Fruit fly (Drosophila melanogaster) whole organism, embryonic: ENCODE measurements around the gene Acp63F.

Source experiments
- Antp ChIP-seq: fragments of 200-800 bp; sonication (Bioruptor generic); optimal IDR thresholded peaks from 3 replicates; lab custom pipeline; 2016; ENCODE audit warnings: missing biosample characterization, missing genetic modification characterization
- Asciz ChIP-seq: fragments of 200-800 bp; sonication (Bioruptor generic); optimal IDR thresholded peaks from 2 replicates; lab custom pipeline; 2017; ENCODE audit warnings: missing biosample characterization, mild to moderate bottlenecking, missing genetic modification characterization, missing genetic modification reagents
- Awh ChIP-seq: fragments of 200-800 bp; sonication (Bioruptor generic); IDR thresholded peaks from 2 replicates; pipeline ENCODE4, ENCODE4 v1.3.6; 2022; ENCODE audit warnings: missing biosample characterization, missing genetic modification characterization
- CG1529 ChIP-seq: fragments of 200-800 bp; sonication (Bioruptor generic); optimal IDR thresholded peaks from 3 replicates; lab custom pipeline; 2018; ENCODE audit warnings: missing biosample characterization, missing genetic modification characterization
- CG3163 ChIP-seq: fragments of 200-800 bp; sonication (Bioruptor generic); optimal IDR thresholded peaks from 3 replicates; lab custom pipeline; 2016; ENCODE audit warnings: missing biosample characterization, missing genetic modification characterization
- CG33213 ChIP-seq: fragments of 200-800 bp; sonication (Bioruptor generic); optimal IDR thresholded peaks from 3 replicates; lab custom pipeline; 2016; ENCODE audit warnings: missing biosample characterization, missing genetic modification characterization
- CG3407 ChIP-seq: fragments of 200-800 bp; sonication (Bioruptor generic); optimal IDR thresholded peaks from 2 replicates; lab custom pipeline; 2018; ENCODE audit warnings: missing biosample characterization, mild to moderate bottlenecking, missing genetic modification characterization
- CG42726 ChIP-seq: fragments of 200-800 bp; sonication (Bioruptor generic); IDR thresholded peaks from 2 replicates; pipeline ENCODE4 v1.3.6; 2022; ENCODE audit warnings: missing biosample characterization, missing genetic modification characterization; ENCODE audit not compliant: partially characterized antibody
- CG5180 ChIP-seq: fragments of 200-800 bp; sonication (Bioruptor generic); optimal IDR thresholded peaks from 3 replicates; lab custom pipeline; 2017; ENCODE audit warnings: missing biosample characterization, missing genetic modification characterization, mild to moderate bottlenecking, moderate library complexity, missing genetic modification reagents
- CG6272 ChIP-seq: fragments of 200-800 bp; sonication (Bioruptor generic); IDR thresholded peaks from 2 replicates; pipeline ENCODE4 v1.3.6; 2022; ENCODE audit warnings: missing biosample characterization, missing genetic modification characterization
- CG7786 ChIP-seq: fragments of 200-800 bp; sonication (Bioruptor generic); optimal IDR thresholded peaks from 2 replicates; lab custom pipeline; 2016; ENCODE audit warnings: missing biosample characterization, missing genetic modification characterization
- CG8478 ChIP-seq: fragments of >200 bp; optimal IDR thresholded peaks from 2 replicates; lab custom pipeline; 2018
- CG8765 ChIP-seq: fragments of 200-800 bp; sonication (Bioruptor generic); IDR thresholded peaks from 2 replicates; pipeline ENCODE4 v1.3.6; 2022; ENCODE audit warnings: missing biosample characterization, missing genetic modification characterization
- CG9609 ChIP-seq: fragments of 200-800 bp; sonication (Bioruptor generic); optimal IDR thresholded peaks from 3 replicates; lab custom pipeline; 2016; ENCODE audit warnings: missing biosample characterization, missing genetic modification characterization
- Chrac-16 ChIP-seq: fragments of 200-800 bp; sonication (Bioruptor generic); optimal IDR thresholded peaks from 3 replicates; lab custom pipeline; 2016; ENCODE audit warnings: missing biosample characterization, missing genetic modification characterization
- Gug ChIP-seq: fragments of 200-800 bp; sonication (Bioruptor generic); IDR thresholded peaks from 4 replicates; pipeline ENCODE4 v1.3.6; 2022; ENCODE audit warnings: missing biosample characterization, missing genetic modification characterization
- HLH3B ChIP-seq: fragments of 200-800 bp; sonication (Bioruptor generic); IDR thresholded peaks from 2 replicates; pipeline ENCODE4 v1.3.6; 2022; ENCODE audit warnings: missing biosample characterization, missing genetic modification characterization
- Hey ChIP-seq: fragments of 200-800 bp; sonication (Bioruptor generic); optimal IDR thresholded peaks from 3 replicates; lab custom pipeline; 2018; ENCODE audit warnings: missing biosample characterization, mild to moderate bottlenecking, missing genetic modification characterization
- HmgZ ChIP-seq: fragments of 200-800 bp; sonication (Bioruptor generic); optimal IDR thresholded peaks from 2 replicates; lab custom pipeline; 2018; ENCODE audit warnings: missing biosample characterization, mild to moderate bottlenecking, missing genetic modification characterization
- Hmr ChIP-seq: fragments of 200-800 bp; sonication (Bioruptor generic); optimal IDR thresholded peaks from 3 replicates; lab custom pipeline; 2017; ENCODE audit warnings: mild to moderate bottlenecking, missing biosample characterization, missing genetic modification reagents, missing genetic modification characterization
- Med ChIP-seq: fragments of 200-800 bp; sonication (Bioruptor generic); peaks from one replicate; lab custom pipeline; 2016; ENCODE audit warnings: missing biosample characterization, missing genetic modification characterization, mild to moderate bottlenecking, inconsistent platforms, moderate library complexity
- PHDP ChIP-seq: fragments of 200-800 bp; sonication (Bioruptor generic); optimal IDR thresholded peaks from 3 replicates; lab custom pipeline; 2018; ENCODE audit warnings: missing biosample characterization, mild to moderate bottlenecking, missing genetic modification characterization, moderate library complexity
- Poxn ChIP-seq: fragments of 200-800 bp; sonication (Bioruptor generic); IDR thresholded peaks from 2 replicates; pipeline ENCODE4 v1.3.6; 2022; ENCODE audit warnings: missing biosample characterization, missing genetic modification characterization
- Rfx ChIP-seq: fragments of 200-800 bp; sonication (Bioruptor generic); IDR thresholded peaks from 2 replicates; pipeline ENCODE4 v1.3.6; 2022; ENCODE audit warnings: missing biosample characterization, missing genetic modification characterization
- Usf ChIP-seq: fragments of 200-800 bp; sonication (Bioruptor generic); optimal IDR thresholded peaks from 2 replicates; lab custom pipeline; 2017; ENCODE audit warnings: missing genotype, missing biosample characterization, missing genetic modification characterization
- ash1 ChIP-seq: fragments of 200-800 bp; sonication (Bioruptor generic); optimal IDR thresholded peaks from 2 replicates; lab custom pipeline; 2018; ENCODE audit warnings: missing biosample characterization, mild to moderate bottlenecking, missing genetic modification characterization
- bigmax ChIP-seq: fragments of 200-800 bp; sonication (Bioruptor generic); optimal IDR thresholded peaks from 2 replicates; lab custom pipeline; 2018; ENCODE audit warnings: missing biosample characterization, mild to moderate bottlenecking, missing genetic modification characterization
- bsh ChIP-seq, 2 experiments: fragments of 200-800 bp; sonication (Bioruptor generic); optimal IDR thresholded peaks; 2 replicates each; lab custom pipeline; 2017 to 2018; ENCODE audit warnings: mild to moderate bottlenecking in 2 of 2, missing biosample characterization in 2 of 2, missing genetic modification characterization in 2 of 2, moderate library complexity in 1 of 2
- chn ChIP-seq: fragments of 200-800 bp; sonication (Bioruptor generic); optimal IDR thresholded peaks from 2 replicates; lab custom pipeline; 2016; ENCODE audit warnings: missing biosample characterization, missing genetic modification characterization
- cwo ChIP-seq: fragments of 200-800 bp; sonication (Bioruptor generic); optimal IDR thresholded peaks from 3 replicates; lab custom pipeline; 2017; ENCODE audit warnings: missing biosample characterization, missing genetic modification characterization, mild to moderate bottlenecking, moderate library complexity, missing genetic modification reagents
- dmrt11E ChIP-seq: fragments of 200-800 bp; sonication (Bioruptor generic); optimal IDR thresholded peaks from 3 replicates; lab custom pipeline; 2018; ENCODE audit warnings: missing biosample characterization, mild to moderate bottlenecking, missing genetic modification characterization, moderate library complexity
- en ChIP-seq: fragments of 200-800 bp; sonication (Bioruptor generic); optimal IDR thresholded peaks from 2 replicates; lab custom pipeline; 2016; ENCODE audit warnings: missing biosample characterization, missing genetic modification characterization
- fd3F ChIP-seq: fragments of 200-800 bp; sonication (Bioruptor generic); optimal IDR thresholded peaks from 2 replicates; lab custom pipeline; 2018; ENCODE audit warnings: missing biosample characterization, mild to moderate bottlenecking, missing genetic modification characterization, moderate library complexity
- fd64A ChIP-seq: fragments of 200-800 bp; sonication (Bioruptor generic); optimal IDR thresholded peaks from 3 replicates; lab custom pipeline; 2018; ENCODE audit warnings: missing biosample characterization, mild to moderate bottlenecking, missing genetic modification characterization
- lab ChIP-seq: fragments of 200-800 bp; sonication (Bioruptor generic); optimal IDR thresholded peaks from 3 replicates; lab custom pipeline; 2017; ENCODE audit warnings: missing biosample characterization, missing genetic modification characterization, mild to moderate bottlenecking, moderate library complexity, missing genetic modification reagents
- odd ChIP-seq: fragments of 200-800 bp; sonication (Bioruptor generic); optimal IDR thresholded peaks from 2 replicates; lab custom pipeline; 2017; ENCODE audit warnings: missing biosample characterization, mild to moderate bottlenecking, missing genetic modification characterization
- pan ChIP-seq, 4 experiments: fragments of >200 bp in 3 of 4; fragments of 200-800 bp in 1 of 4; sonication (Bioruptor generic) in 1 of 4; optimal IDR thresholded peaks in 3 of 4; IDR thresholded peaks in 1 of 4; 2 replicates each; pipeline versions ENCODE4 v1.3.6 to Lab custom; 2017 to 2022; ENCODE audit warnings: missing biosample characterization in 2 of 4, missing genetic modification characterization in 2 of 4, mixed read lengths in 1 of 4
- row ChIP-seq: fragments of 200-800 bp; sonication (Bioruptor generic); IDR thresholded peaks from 3 replicates; pipeline ENCODE4 v1.3.6; 2022; ENCODE audit warnings: missing biosample characterization, missing genetic modification characterization
- run ChIP-seq: fragments of 200-800 bp; sonication (Bioruptor generic); optimal IDR thresholded peaks from 3 replicates; lab custom pipeline; 2018; ENCODE audit warnings: missing biosample characterization, mild to moderate bottlenecking, missing genetic modification characterization
- sd ChIP-seq: fragments of 200-800 bp; sonication (Bioruptor generic); optimal IDR thresholded peaks from 3 replicates; lab custom pipeline; 2018; ENCODE audit warnings: missing biosample characterization, mild to moderate bottlenecking, missing genetic modification characterization, moderate library complexity
- sens ChIP-seq: fragments of 200-800 bp; sonication (Bioruptor generic); peaks from one replicate; lab custom pipeline; 2016; ENCODE audit warnings: missing biosample characterization, missing genetic modification characterization
- slou ChIP-seq: fragments of 200-800 bp; sonication (Bioruptor generic); optimal IDR thresholded peaks from 3 replicates; lab custom pipeline; 2016; ENCODE audit warnings: missing biosample characterization, missing genetic modification characterization
- stc ChIP-seq: fragments of 200-800 bp; sonication (Bioruptor generic); IDR thresholded peaks from 2 replicates; pipeline ENCODE4 v1.3.6; 2022; ENCODE audit warnings: missing biosample characterization, missing genetic modification characterization
- tap ChIP-seq: fragments of 200-800 bp; optimal IDR thresholded peaks from 3 replicates; lab custom pipeline; 2019; ENCODE audit warnings: missing biosample characterization, mild to moderate bottlenecking, missing genetic modification characterization, moderate library complexity
- trh ChIP-seq: fragments of 200-800 bp; sonication (Bioruptor generic); optimal IDR thresholded peaks from 2 replicates; lab custom pipeline; 2016; ENCODE audit warnings: missing biosample characterization, missing genetic modification characterization
- wdn ChIP-seq: fragments of 200-800 bp; sonication (Bioruptor generic); IDR thresholded peaks from 2 replicates; pipeline ENCODE4 v1.3.6; 2022; ENCODE audit warnings: missing biosample characterization, missing genetic modification characterization
- wek ChIP-seq: fragments of 200-800 bp; sonication (Bioruptor generic); optimal IDR thresholded peaks from 3 replicates; lab custom pipeline; 2018; ENCODE audit warnings: missing biosample characterization, mild to moderate bottlenecking, missing genetic modification characterization, moderate library complexity

Acp63F gene

DNA sequence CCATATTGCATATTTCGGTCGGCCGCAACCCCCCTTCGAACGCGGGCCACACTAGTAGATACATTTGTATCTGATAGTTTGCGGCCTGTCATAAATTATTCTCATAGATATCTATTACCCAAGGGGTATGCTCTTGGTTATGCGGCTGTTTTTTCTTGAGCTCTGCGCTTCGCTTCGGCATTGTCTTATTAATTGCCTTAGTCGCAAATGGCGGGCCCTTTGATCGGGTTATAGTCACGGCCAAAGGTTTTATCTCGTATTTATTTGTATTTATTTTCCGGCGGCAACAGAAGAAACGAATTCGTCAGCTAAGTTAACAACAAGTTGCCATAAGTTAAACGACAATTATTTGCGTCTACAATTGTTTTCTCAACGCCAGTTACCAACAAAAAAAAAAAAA lies 39.9 kb upstream of the Acp63F start:
- TF ChIP-seq Asciz (GFP tag; lab: Kevin White, UChicago) (no peak), PHDP (tag; lab: Kevin White, UChicago) (peak; percentile 9), Rfx (GFP tag; lab: Robert Waterston, UW) (peak; percentile 17; the same call in 1 of the 2 replicates), run (tag; lab: Kevin White, UChicago) (no peak), Med (GFP tag; lab: Kevin White, UChicago) (peak; percentile 62), Hmr (GFP tag; lab: Kevin White, UChicago) (peak; percentile 10), sens (GFP tag; lab: Kevin White, UChicago) (peak; percentile 53), CG1529 (GFP tag; lab: Kevin White, UChicago) (no peak), pan (optimal IDR thresholded peaks at IDR 0.05; lab: Kevin White, UChicago) (no peak), pan (GFP tag; optimal IDR thresholded peaks at IDR 0.05 in 1 of 2, IDR thresholded peaks at IDR 0.05 in 1 of 2) (peak in 1 of 2 experiments; percentile 51), Awh (GFP tag; lab: Robert Waterston, UW) (peak; percentile 82), sd (tag; lab: Kevin White, UChicago) (peak; percentile 41), stc (GFP tag; lab: Robert Waterston, UW) (0 out of 2 replicates have a peak, but pooled peaks have one; percentile 13)
- TF ChIP-seq, all 482 proteins: peak for 9

DNA sequence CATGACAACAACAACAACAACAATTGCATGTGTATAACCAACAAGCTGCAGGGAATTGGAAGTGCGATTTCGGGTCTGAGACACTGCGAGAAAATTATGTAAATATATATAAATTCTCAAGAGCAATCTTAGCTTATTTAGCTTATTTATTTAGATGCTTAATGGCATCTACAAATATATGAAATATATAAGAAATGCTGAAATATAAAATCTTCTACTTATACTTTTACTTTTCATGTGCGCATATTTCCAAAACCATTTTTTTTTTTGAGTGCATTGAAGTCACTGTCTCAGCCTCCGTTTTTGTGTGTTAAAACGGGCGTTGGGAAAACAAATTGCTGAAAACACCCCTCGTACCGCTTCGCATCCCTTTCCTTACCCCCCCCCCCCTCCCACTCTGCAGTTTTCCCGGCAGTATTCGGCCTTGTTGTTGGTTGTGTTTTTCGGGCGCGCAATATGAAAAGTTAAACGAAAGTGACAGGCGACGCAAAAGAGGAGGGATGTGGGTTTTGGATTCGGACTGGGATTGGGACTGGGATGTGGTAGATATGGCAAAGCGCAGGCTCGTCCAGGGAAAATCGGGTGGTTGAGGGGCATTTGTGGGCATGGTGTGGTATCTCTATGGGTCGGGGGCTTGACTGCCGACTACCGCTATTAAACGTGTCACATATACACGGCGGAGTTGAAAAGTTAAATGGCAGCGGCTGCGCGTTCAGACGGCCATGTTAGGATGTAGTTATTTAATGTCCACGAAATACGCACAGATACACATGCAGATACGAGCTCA lies 39.2 kb upstream of the Acp63F start:
- TF ChIP-seq en (GFP tag; lab: Kevin White, UChicago) (no peak), CG9609 (GFP tag; lab: Kevin White, UChicago) (no peak), Gug (GFP tag; lab: Robert Waterston, UW) (no peak), PHDP (tag; lab: Kevin White, UChicago) (peak; percentile 60), chn (GFP tag; lab: Kevin White, UChicago) (peak; percentile 11), wdn (GFP tag; lab: Robert Waterston, UW) (no peak), Antp (GFP tag; lab: Kevin White, UChicago) (no peak), trh (GFP tag; lab: Kevin White, UChicago) (no peak), CG7786 (no peak), bsh (GFP tag; optimal IDR thresholded peaks at IDR 0.05; lab: Kevin White, UChicago) (peak in 1 of 2 experiments; percentile 82), CG3163 (GFP tag; lab: Kevin White, UChicago) (no peak), Chrac-16 (GFP tag; lab: Kevin White, UChicago) (peak; percentile 48), Usf (peak; percentile 8), CG5180 (GFP tag; lab: Kevin White, UChicago) (peak; percentile 37), Hey (tag; lab: Kevin White, UChicago) (no peak), lab (GFP tag; lab: Kevin White, UChicago) (peak; percentile 8), Poxn (GFP tag; lab: Robert Waterston, UW) (no peak), HLH3B (GFP tag; lab: Robert Waterston, UW) (peak; percentile 60), fd3F (GFP tag; lab: Kevin White, UChicago) (no peak), CG6272 (GFP tag; lab: Robert Waterston, UW) (no peak), odd (peak; percentile 19), CG8478 (no peak), bigmax (GFP tag; lab: Kevin White, UChicago) (no peak), ash1 (GFP tag; lab: Kevin White, UChicago) (no peak), cwo (GFP tag; lab: Kevin White, UChicago) (no peak), wek (GFP tag; lab: Kevin White, UChicago) (no peak), dmrt11E (tag; lab: Kevin White, UChicago) (peak; percentile 90), fd64A (GFP tag; lab: Kevin White, UChicago) (no peak), slou (GFP tag; lab: Kevin White, UChicago) (no peak), CG3407 (GFP tag; lab: Kevin White, UChicago) (peak; percentile 43), row (GFP tag; lab: Robert Waterston, UW) (peak; percentile 76), HmgZ (no peak), CG8765 (GFP tag; lab: Robert Waterston, UW) (no peak; the same call in 1 of the 2 replicates), CG33213 (no peak), tap (tag; lab: Kevin White, UChicago) (no peak), CG42726 (no peak), sd (tag; lab: Kevin White, UChicago) (no peak)
